Worm (Caenorhabditis elegans) whole organism, L4 larva: Measurements from ENCODE around the gene erfa-1.

Source experiments
- Y48G9A.11 ChIP-seq: fragments of 200-800 bp; sonication (Bioruptor generic); IDR thresholded peaks from 2 replicates; pipeline ENCODE4 v1.3.6; 2022; ENCODE audit warnings: missing genetic modification reagents, missing genetic modification characterization, missing compliant biosample characterization
- Y5F2A.4 ChIP-seq: fragments of 200-800 bp; sonication (Bioruptor generic); optimal IDR thresholded peaks from 2 replicates; lab custom pipeline; 2018; ENCODE audit warnings: mild to moderate bottlenecking, missing genetic modification characterization, missing compliant biosample characterization
- ama-1 ChIP-seq: fragments of 150-350 bp; optimal IDR thresholded peaks from 2 replicates; lab custom pipeline; 2014; ENCODE audit warnings: inconsistent platforms, mixed read lengths
- ces-1 ChIP-seq: fragments of 150-350 bp; sonication (generic microtip); optimal IDR thresholded peaks from 4 replicates; lab custom pipeline; 2014; ENCODE audit warnings: missing biosample characterization, missing genetic modification reagents, missing genetic modification characterization
- daf-19 ChIP-seq: fragments of 200-800 bp; sonication (Bioruptor generic); conservative IDR thresholded peaks from 2 replicates; pipeline ENCODE4 v1.3.6; 2022; ENCODE audit warnings: missing genetic modification characterization, missing compliant biosample characterization
- fos-1 ChIP-seq: fragments of 150-350 bp; optimal IDR thresholded peaks from 2 replicates; lab custom pipeline; 2014; ENCODE audit warnings: missing biosample characterization, missing genetic modification characterization
- hlh-30 ChIP-seq: sonication (generic microtip); optimal IDR thresholded peaks from 2 replicates; lab custom pipeline; 2017; ENCODE audit warnings: antibody characterized with exemption, mild to moderate bottlenecking, missing genetic modification characterization, missing compliant biosample characterization; ENCODE audit not compliant: insufficient read depth
- mep-1 ChIP-seq: fragments of 150-350 bp; sonication (generic microtip); optimal IDR thresholded peaks from 3 replicates; lab custom pipeline; 2014; ENCODE audit warnings: missing biosample characterization, missing genetic modification characterization
- nhr-102 ChIP-seq: sonication (generic microtip); optimal IDR thresholded peaks from 2 replicates; lab custom pipeline; 2016; ENCODE audit warnings: mild to moderate bottlenecking, missing genetic modification characterization, moderate library complexity, missing compliant biosample characterization

DNA sequence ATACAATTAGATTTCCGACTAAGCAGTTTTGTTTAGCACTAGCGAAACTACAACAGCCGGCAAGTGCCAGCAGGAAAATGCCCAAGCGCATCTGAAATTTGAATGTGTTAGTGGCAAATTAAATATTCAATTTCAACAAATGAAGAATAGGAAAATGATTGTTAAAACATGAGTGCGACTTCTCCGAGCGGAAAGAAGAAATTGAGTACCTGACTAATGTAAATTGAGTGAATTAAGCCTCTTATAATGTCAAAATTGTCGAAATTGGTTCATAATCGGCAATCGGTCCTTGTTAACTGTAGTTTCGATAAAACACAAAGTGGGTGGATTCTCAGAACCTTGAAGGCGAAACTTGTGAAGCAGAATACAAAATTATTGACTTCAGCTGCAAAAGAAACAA lies 34.1 kb upstream of the erfa-1 start, which contains the start of gene gfi-1:
- TF ChIP-seq Y5F2A.4 (GFP tag; lab: Kevin White, UChicago), result no peak
- no peak for TF ChIP-seq Y48G9A.11 (GFP tag; lab: Robert Waterston, UW)
- no peak for TF ChIP-seq ces-1 (GFP tag; lab: Kevin White, UChicago)
- no peak for TF ChIP-seq nhr-102
- TF ChIP-seq ama-1, result no peak
- no peak for TF ChIP-seq fos-1 (tag; lab: Kevin White, UChicago)
- TF ChIP-seq mep-1, result no peak
- no peak for TF ChIP-seq hlh-30 (tag; lab: Kevin White, UChicago)
- no peak for TF ChIP-seq daf-19 (GFP tag; lab: Robert Waterston, UW)
